Fruit fly (Drosophila melanogaster) whole organism, embryonic: ENCODE data around the gene Rtca.

Experiments used
- Blimp-1 ChIP-seq: fragments of 200-800 bp; sonication (Bioruptor generic); optimal IDR thresholded peaks from 3 replicates; lab custom pipeline; 2018; ENCODE audit warnings: missing biosample characterization, missing genetic modification characterization, mild to moderate bottlenecking, moderate library complexity, missing genetic modification reagents
- CG10431 ChIP-seq: fragments of 200-800 bp; sonication (Bioruptor generic); optimal IDR thresholded peaks from 3 replicates; lab custom pipeline; 2018; ENCODE audit warnings: missing biosample characterization, mild to moderate bottlenecking, missing genetic modification characterization
- CG11085 ChIP-seq: fragments of 200-800 bp; sonication (Bioruptor generic); IDR thresholded peaks from 2 replicates; pipeline ENCODE4 v1.3.6; 2022; ENCODE audit warnings: missing biosample characterization, missing genetic modification characterization
- CG11695 ChIP-seq: fragments of 200-800 bp; sonication (Bioruptor generic); IDR thresholded peaks from 3 replicates; pipeline ENCODE4 v1.3.6; 2022; ENCODE audit warnings: missing biosample characterization, missing genetic modification characterization
- CG12155 ChIP-seq: fragments of 200-800 bp; sonication (Bioruptor generic); optimal IDR thresholded peaks from 3 replicates; lab custom pipeline; 2016; ENCODE audit warnings: missing biosample characterization, missing genetic modification characterization
- CG12659 ChIP-seq: fragments of 200-800 bp; sonication (Bioruptor generic); optimal IDR thresholded peaks from 3 replicates; lab custom pipeline; 2017; ENCODE audit warnings: mild to moderate bottlenecking, missing biosample characterization, missing genetic modification reagents, missing genetic modification characterization
- CG12744 ChIP-seq: fragments of 200-800 bp; sonication (Bioruptor generic); optimal IDR thresholded peaks from 2 replicates; lab custom pipeline; 2016; ENCODE audit warnings: missing biosample characterization, missing genetic modification characterization
- CG14710 ChIP-seq: fragments of 200-800 bp; sonication (Bioruptor generic); optimal IDR thresholded peaks from 3 replicates; lab custom pipeline; 2019; ENCODE audit warnings: missing biosample characterization, mild to moderate bottlenecking, missing genetic modification characterization, moderate library complexity
- CG14965 ChIP-seq: fragments of 200-800 bp; sonication (Bioruptor generic); optimal IDR thresholded peaks from 2 replicates; lab custom pipeline; 2016; ENCODE audit warnings: missing biosample characterization, missing genetic modification characterization, borderline replicate concordance
- CG15269 ChIP-seq: fragments of 200-800 bp; sonication (Bioruptor generic); optimal IDR thresholded peaks from 2 replicates; lab custom pipeline; 2018; ENCODE audit warnings: missing biosample characterization, mild to moderate bottlenecking, missing genetic modification characterization, moderate library complexity
- CG15479 ChIP-seq: fragments of 200-800 bp; sonication (Bioruptor generic); optimal IDR thresholded peaks from 3 replicates; lab custom pipeline; 2019; ENCODE audit warnings: missing biosample characterization, mild to moderate bottlenecking, missing genetic modification characterization, moderate library complexity
- CG17385 ChIP-seq: fragments of 200-800 bp; sonication (Bioruptor generic); optimal IDR thresholded peaks from 3 replicates; lab custom pipeline; 2018; ENCODE audit warnings: missing biosample characterization, mild to moderate bottlenecking, missing genetic modification characterization
- CG2712 ChIP-seq: fragments of 200-800 bp; optimal IDR thresholded peaks from 3 replicates; lab custom pipeline; 2019; ENCODE audit warnings: missing biosample characterization, mild to moderate bottlenecking, missing genetic modification characterization, moderate library complexity
- CG30431 ChIP-seq: fragments of 200-800 bp; sonication (Bioruptor generic); optimal IDR thresholded peaks from 2 replicates; lab custom pipeline; 2017; ENCODE audit warnings: missing biosample characterization, missing genetic modification characterization
- CG4424 ChIP-seq: fragments of 200-800 bp; sonication (Bioruptor generic); optimal IDR thresholded peaks from 3 replicates; lab custom pipeline; 2016; ENCODE audit warnings: missing biosample characterization, missing genetic modification characterization
- CG7271 ChIP-seq: fragments of 200-800 bp; sonication (Bioruptor generic); optimal IDR thresholded peaks from 2 replicates; lab custom pipeline; 2018; ENCODE audit warnings: missing biosample characterization, mild to moderate bottlenecking, missing genetic modification characterization, moderate library complexity
- CG7357 ChIP-seq: fragments of 200-800 bp; sonication (Bioruptor generic); IDR thresholded peaks from 3 replicates; pipeline ENCODE4 v1.3.6; 2022; ENCODE audit warnings: missing biosample characterization, missing genetic modification characterization
- CG7928 ChIP-seq: fragments of 200-800 bp; sonication (Bioruptor generic); optimal IDR thresholded peaks from 2 replicates; lab custom pipeline; 2017; ENCODE audit warnings: missing biosample characterization, mild to moderate bottlenecking, missing genetic modification characterization
- CG8478 ChIP-seq: fragments of >200 bp; optimal IDR thresholded peaks from 2 replicates; lab custom pipeline; 2018
- CG9876 ChIP-seq: fragments of 200-800 bp; sonication (Bioruptor generic); optimal IDR thresholded peaks from 2 replicates; lab custom pipeline; 2016; ENCODE audit warnings: missing biosample characterization, missing genetic modification characterization
- Camta ChIP-seq: fragments of 200-800 bp; sonication (Bioruptor generic); optimal IDR thresholded peaks from 2 replicates; lab custom pipeline; 2016; ENCODE audit warnings: missing biosample characterization, missing genetic modification characterization
- CkIIα-i1 ChIP-seq: fragments of 200-800 bp; sonication (Bioruptor generic); IDR thresholded peaks from 2 replicates; pipeline ENCODE4 v1.3.6; 2022; ENCODE audit warnings: missing biosample characterization, missing genetic modification characterization
- Dbx ChIP-seq: fragments of 200-800 bp; sonication (Bioruptor generic); IDR thresholded peaks from 3 replicates; pipeline ENCODE4 v1.3.6; 2022; ENCODE audit warnings: missing biosample characterization, missing genetic modification characterization
- Gsc ChIP-seq: fragments of 200-800 bp; sonication (Bioruptor generic); IDR thresholded peaks from 2 replicates; pipeline ENCODE4 v1.3.6; 2022; ENCODE audit warnings: missing biosample characterization, missing genetic modification characterization
- Hey ChIP-seq: fragments of 200-800 bp; sonication (Bioruptor generic); optimal IDR thresholded peaks from 3 replicates; lab custom pipeline; 2018; ENCODE audit warnings: missing biosample characterization, mild to moderate bottlenecking, missing genetic modification characterization
- Hr51 ChIP-seq, 2 experiments: fragments of 200-800 bp; sonication (Bioruptor generic); optimal IDR thresholded peaks; 2 replicates in 1 of 2; 3 replicates in 1 of 2; lab custom pipeline; 2016 to 2018; ENCODE audit warnings: missing biosample characterization in 2 of 2, missing genetic modification characterization in 2 of 2, mild to moderate bottlenecking in 1 of 2, moderate library complexity in 1 of 2
- Side ChIP-seq: fragments of 200-800 bp; sonication (Bioruptor generic); optimal IDR thresholded peaks from 2 replicates; lab custom pipeline; 2016; ENCODE audit warnings: missing biosample characterization, missing genetic modification characterization
- Taf1 ChIP-seq: fragments of 200-800 bp; sonication (Bioruptor generic); IDR thresholded peaks from 2 replicates; pipeline ENCODE4 v1.3.6; 2022; ENCODE audit warnings: missing biosample characterization, missing genetic modification characterization
- Xrp1 ChIP-seq: fragments of 200-800 bp; sonication (Bioruptor generic); IDR thresholded peaks from 2 replicates; pipeline ENCODE4 v1.3.6; 2022; ENCODE audit warnings: missing biosample characterization, missing genetic modification characterization
- YL-1 ChIP-seq: fragments of 200-800 bp; sonication (Bioruptor generic); optimal IDR thresholded peaks from 3 replicates; lab custom pipeline; 2017; ENCODE audit warnings: missing biosample characterization, mild to moderate bottlenecking, missing genetic modification characterization
- ab ChIP-seq: fragments of 200-800 bp; sonication (Bioruptor generic); optimal IDR thresholded peaks from 2 replicates; lab custom pipeline; 2016; ENCODE audit warnings: missing biosample characterization, missing genetic modification characterization
- al ChIP-seq: fragments of 200-800 bp; sonication (Bioruptor generic); IDR thresholded peaks from 2 replicates; pipeline ENCODE4 v1.3.6; 2022; ENCODE audit warnings: missing biosample characterization, missing genetic modification characterization
- bbx ChIP-seq: fragments of 200-800 bp; sonication (Bioruptor generic); IDR thresholded peaks from 2 replicates; pipeline ENCODE4 v1.3.6; 2022; ENCODE audit warnings: missing biosample characterization, missing genetic modification characterization; ENCODE audit not compliant: partially characterized antibody
- dmrt99B ChIP-seq: fragments of 200-800 bp; sonication (Bioruptor generic); optimal IDR thresholded peaks from 2 replicates; lab custom pipeline; 2018; ENCODE audit warnings: missing biosample characterization, mild to moderate bottlenecking, missing genetic modification characterization, moderate library complexity
- gsb ChIP-seq: fragments of 200-800 bp; sonication (Bioruptor generic); IDR thresholded peaks from 2 replicates; pipeline ENCODE4 v1.3.6; 2022; ENCODE audit warnings: missing biosample characterization, missing genetic modification characterization
- ind ChIP-seq: fragments of 200-800 bp; sonication (Bioruptor generic); optimal IDR thresholded peaks from 3 replicates; lab custom pipeline; 2016; ENCODE audit warnings: missing biosample characterization, missing genetic modification characterization
- jing ChIP-seq: fragments of 200-800 bp; sonication (Bioruptor generic); optimal IDR thresholded peaks from 2 replicates; lab custom pipeline; 2018; ENCODE audit warnings: missing biosample characterization, mild to moderate bottlenecking, missing genetic modification characterization
- jumu ChIP-seq: fragments of 200-800 bp; sonication (Bioruptor generic); optimal IDR thresholded peaks from 3 replicates; lab custom pipeline; 2016; ENCODE audit warnings: missing biosample characterization, missing genetic modification characterization
- kni ChIP-seq: fragments of 200-800 bp; sonication (Bioruptor generic); optimal IDR thresholded peaks from 3 replicates; lab custom pipeline; 2017; ENCODE audit warnings: mild to moderate bottlenecking, missing biosample characterization, missing genetic modification reagents, missing genetic modification characterization
- lilli ChIP-seq: fragments of 200-800 bp; sonication (Bioruptor generic); optimal IDR thresholded peaks from 3 replicates; lab custom pipeline; 2016; ENCODE audit warnings: missing biosample characterization, missing genetic modification characterization
- mirr ChIP-seq: fragments of 200-800 bp; sonication (Bioruptor generic); optimal IDR thresholded peaks from 3 replicates; lab custom pipeline; 2018; ENCODE audit warnings: missing biosample characterization, mild to moderate bottlenecking, missing genetic modification characterization
- org-1 ChIP-seq: fragments of 200-800 bp; sonication (Bioruptor generic); optimal IDR thresholded peaks from 2 replicates; lab custom pipeline; 2017; ENCODE audit warnings: missing biosample characterization, missing genetic modification characterization
- pho ChIP-seq: fragments of 200-800 bp; sonication (Bioruptor generic); optimal IDR thresholded peaks from 2 replicates; lab custom pipeline; 2016; ENCODE audit warnings: missing biosample characterization, missing genetic modification characterization
- phol ChIP-seq: fragments of 200-800 bp; sonication (Bioruptor generic); optimal IDR thresholded peaks from 3 replicates; lab custom pipeline; 2018; ENCODE audit warnings: missing biosample characterization, mild to moderate bottlenecking, missing genetic modification characterization, moderate library complexity
- ro ChIP-seq: fragments of 200-800 bp; sonication (Bioruptor generic); IDR thresholded peaks from 2 replicates; pipeline ENCODE4 v1.3.6; 2022; ENCODE audit warnings: missing biosample characterization, missing genetic modification characterization
- row ChIP-seq: fragments of 200-800 bp; sonication (Bioruptor generic); IDR thresholded peaks from 3 replicates; pipeline ENCODE4 v1.3.6; 2022; ENCODE audit warnings: missing biosample characterization, missing genetic modification characterization
- sisA ChIP-seq: fragments of 200-800 bp; sonication (Bioruptor generic); IDR thresholded peaks from 2 replicates; pipeline ENCODE4 v1.3.6; 2022; ENCODE audit warnings: missing biosample characterization, missing genetic modification characterization
- sob ChIP-seq: fragments of 200-800 bp; sonication (Bioruptor generic); IDR thresholded peaks from 2 replicates; pipeline ENCODE4 v1.3.6; 2022; ENCODE audit warnings: missing biosample characterization, missing genetic modification characterization
- sr ChIP-seq: fragments of 200-800 bp; sonication (Bioruptor generic); IDR thresholded peaks from 3 replicates; pipeline ENCODE4 v1.3.6; 2022; ENCODE audit warnings: missing biosample characterization, missing genetic modification characterization
- stwl ChIP-seq: fragments of 200-800 bp; sonication (Bioruptor generic); optimal IDR thresholded peaks from 3 replicates; lab custom pipeline; 2018; ENCODE audit warnings: missing biosample characterization, mild to moderate bottlenecking, missing genetic modification characterization, moderate library complexity
- trh ChIP-seq: fragments of 200-800 bp; sonication (Bioruptor generic); optimal IDR thresholded peaks from 2 replicates; lab custom pipeline; 2016; ENCODE audit warnings: missing biosample characterization, missing genetic modification characterization
- tup ChIP-seq: fragments of 200-800 bp; sonication (Bioruptor generic); optimal IDR thresholded peaks from 2 replicates; lab custom pipeline; 2016; ENCODE audit warnings: missing biosample characterization, mild to moderate bottlenecking, missing genetic modification characterization, moderate library complexity

Gene Rtca

DNA sequence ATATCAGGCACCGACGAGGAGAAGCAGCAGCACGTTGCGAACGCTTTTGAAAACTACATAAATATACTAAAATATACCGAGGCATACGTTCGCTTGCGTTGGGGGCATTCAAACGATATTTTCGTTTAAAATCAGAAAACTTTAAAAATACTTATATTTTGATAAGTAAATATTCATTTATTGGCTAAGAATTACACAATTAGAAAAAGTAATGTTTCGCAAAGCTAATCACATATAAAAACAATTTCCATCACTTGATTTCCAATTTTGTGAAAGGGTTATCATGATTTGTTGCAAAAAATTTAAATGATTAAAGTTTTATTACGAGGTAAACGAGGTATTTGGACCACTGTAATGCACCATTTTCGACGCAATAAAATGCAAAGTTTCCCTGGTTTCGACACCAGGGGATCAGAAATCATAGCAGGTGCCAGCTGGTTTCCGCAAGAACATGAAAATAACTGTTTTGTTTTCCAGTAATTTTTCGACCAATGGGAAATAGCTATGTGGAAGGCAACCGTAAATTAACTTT is 3.7 kb downstream of the Rtca start, which contains the start of gene CG4045 (continued):
- TF ChIP-seq CG10431 (no peak), CG14710 (peak; percentile 12), CG11695 (no peak), ind (GFP tag; lab: Kevin White, UChicago) (no peak), CG4424 (GFP tag; lab: Kevin White, UChicago) (peak; percentile 18), Camta (GFP tag; lab: Kevin White, UChicago) (no peak), Blimp-1 (no peak), sr (no peak), CG30431 (GFP tag; lab: Kevin White, UChicago) (no peak), CG12155 (GFP tag; lab: Kevin White, UChicago) (no peak), org-1 (GFP tag; lab: Kevin White, UChicago) (no peak), Hr51 (GFP tag; optimal IDR thresholded peaks at IDR 0.05; lab: Kevin White, UChicago) (peak in 1 of 2 experiments; percentile 15), Xrp1 (GFP tag; lab: Robert Waterston, UW) (no peak), Hey (tag; lab: Kevin White, UChicago) (no peak), CG12744 (GFP tag; lab: Kevin White, UChicago) (no peak), CG12659 (no peak), CG2712 (tag; lab: Kevin White, UChicago) (peak; percentile 23), tup (GFP tag; lab: Kevin White, UChicago) (no peak), ab (GFP tag; lab: Kevin White, UChicago) (no peak), Taf1 (GFP tag; lab: Robert Waterston, UW) (no peak), row (GFP tag; lab: Robert Waterston, UW) (peak; percentile 54), Side (GFP tag; lab: Kevin White, UChicago) (no peak), dmrt99B (peak; percentile 31), kni (no peak), CG7357 (GFP tag; lab: Robert Waterston, UW) (no peak), CG14965 (no peak), CG15269 (peak; percentile 16), Dbx (no peak), CG7271 (tag; lab: Kevin White, UChicago) (no peak), lilli (GFP tag; lab: Kevin White, UChicago) (no peak), stwl (tag; lab: Kevin White, UChicago) (no peak), phol (tag; lab: Kevin White, UChicago) (peak; percentile 14), jumu (GFP tag; lab: Kevin White, UChicago) (no peak), sisA (GFP tag; lab: Robert Waterston, UW) (no peak), CG9876 (GFP tag; lab: Kevin White, UChicago) (no peak), jing (GFP tag; lab: Kevin White, UChicago) (no peak), CG7928 (no peak), CG8478 (lab: Kevin White, UChicago) (no peak), YL-1 (GFP tag; lab: Kevin White, UChicago) (peak; percentile 0), CG17385 (GFP tag; lab: Kevin White, UChicago) (no peak), sob (no peak), pho (GFP tag; lab: Kevin White, UChicago) (no peak), Gsc (no peak), gsb (GFP tag; lab: Robert Waterston, UW) (no peak), CG11085 (GFP tag; lab: Robert Waterston, UW) (no peak), CG15479 (no peak), ro (no peak), al (GFP tag; lab: Robert Waterston, UW) (no peak), CkIIα-i1 (GFP tag; lab: Robert Waterston, UW) (no peak), bbx (GFP tag; lab: Robert Waterston, UW) (no peak), mirr (no peak), trh (no peak)
